Worm (Caenorhabditis elegans) whole organism, L4/young adult: ENCODE data around the gene pept-2.

Experiments
- W03F9.2 ChIP-seq: fragments of 150-350 bp; optimal IDR thresholded peaks from 2 replicates; lab custom pipeline; 2014; ENCODE audit warnings: missing biosample characterization, missing genetic modification characterization
- dao-5 ChIP-seq: sonication (generic microtip); optimal IDR thresholded peaks from 2 replicates; lab custom pipeline; 2016; ENCODE audit warnings: missing genotype, missing genetic modification characterization, moderate library complexity, missing compliant biosample characterization
- him-1 ChIP-seq: sonication (generic microtip); optimal IDR thresholded peaks from 2 replicates; lab custom pipeline; 2016; ENCODE audit warnings: missing genotype, missing genetic modification reagents, missing genetic modification characterization, missing compliant biosample characterization

The pept-2 gene

ce11 chrIV:10842705-10843364, 52.4 kb downstream of the pept-2 start, which contains the start of gene T11G6.5:
T11G6.5 (minus strand) TSS chrIV:10842755.
- TF ChIP-seq him-1 (tag; lab: Kevin White, UChicago) (no peak), dao-5 (tag; lab: Kevin White, UChicago) (no peak), W03F9.2 (tag; lab: Kevin White, UChicago) (no peak)
